Worm (Caenorhabditis elegans) whole organism, L1 larva: ENCODE data around the gene degt-1.

Experiments used
- C04F5.9 ChIP-seq: sonication (generic microtip); optimal IDR thresholded peaks from 2 replicates; lab custom pipeline; 2016; ENCODE audit warnings: missing genetic modification characterization, missing compliant biosample characterization
- C34B4.2 ChIP-seq: sonication (generic microtip); optimal IDR thresholded peaks from 2 replicates; lab custom pipeline; 2017; ENCODE audit warnings: mild to moderate bottlenecking, missing genetic modification characterization, missing compliant biosample characterization
- Y116A8C.19 ChIP-seq: sonication (generic microtip); optimal IDR thresholded peaks from 2 replicates; lab custom pipeline; 2016; ENCODE audit warnings: missing compliant biosample characterization, missing genetic modification characterization, borderline replicate concordance
- aha-1 ChIP-seq: fragments of 150-350 bp; optimal IDR thresholded peaks from 2 replicates; lab custom pipeline; 2014; ENCODE audit warnings: missing biosample characterization, missing genetic modification characterization
- alr-1 ChIP-seq: fragments of 200-800 bp; sonication (Bioruptor generic); optimal IDR thresholded peaks from 2 replicates; lab custom pipeline; 2018; ENCODE audit warnings: borderline replicate concordance, mild to moderate bottlenecking, missing genetic modification characterization, missing compliant biosample characterization
- aly-2 ChIP-seq: fragments of 150-350 bp; optimal IDR thresholded peaks from 2 replicates; lab custom pipeline; 2014; ENCODE audit warnings: missing biosample characterization, missing genetic modification characterization
- blmp-1 ChIP-seq: fragments of 150-350 bp; optimal IDR thresholded peaks from 2 replicates; lab custom pipeline; 2014; ENCODE audit warnings: missing biosample characterization, missing genetic modification characterization
- ceh-90 ChIP-seq: sonication (generic microtip); optimal IDR thresholded peaks from 2 replicates; lab custom pipeline; 2016; ENCODE audit warnings: missing genetic modification characterization, missing compliant biosample characterization
- efl-1 ChIP-seq, 4 experiments: fragments of 150-350 bp; optimal IDR thresholded peaks in 3 of 4; peaks in 1 of 4; 1 replicate in 1 of 4; 2 replicates in 3 of 4; lab custom pipeline; 2014; ENCODE audit warnings: missing biosample characterization in 2 of 4, missing genetic modification characterization in 2 of 4, missing genetic modification reagents in 2 of 4
- egl-13 ChIP-seq: sonication (generic microtip); optimal IDR thresholded peaks from 2 replicates; lab custom pipeline; 2016; ENCODE audit warnings: missing genotype, missing genetic modification reagents, missing genetic modification characterization, missing compliant biosample characterization
- elt-3 ChIP-seq, 6 experiments: fragments of 150-350 bp in 1 of 6; sonication (generic microtip); optimal IDR thresholded peaks; 2 replicates each; lab custom pipeline; 2017 to 2018; ENCODE audit warnings: missing biosample characterization in 6 of 6, missing genetic modification characterization in 6 of 6, inconsistent platforms in 1 of 6
- ets-5 ChIP-seq: fragments of 200-800 bp; sonication (Bioruptor generic); IDR thresholded peaks from 2 replicates; pipeline ENCODE4 v1.3.6; 2022; ENCODE audit warnings: missing genetic modification characterization, missing compliant biosample characterization
- fkh-8 ChIP-seq: sonication (generic microtip); optimal IDR thresholded peaks from 2 replicates; lab custom pipeline; 2016; ENCODE audit warnings: mild to moderate bottlenecking, missing genetic modification characterization, missing compliant biosample characterization
- hlh-17 ChIP-seq: fragments of 200-800 bp; sonication (Bioruptor generic); optimal IDR thresholded peaks from 2 replicates; lab custom pipeline; 2018; ENCODE audit warnings: missing genetic modification characterization, mild to moderate bottlenecking, missing compliant biosample characterization, moderate library complexity, borderline replicate concordance
- hpl-2 ChIP-seq: fragments of 150-350 bp; optimal IDR thresholded peaks from 2 replicates; lab custom pipeline; 2014; ENCODE audit warnings: missing biosample characterization, missing genetic modification reagents, missing genetic modification characterization
- irx-1 ChIP-seq: sonication (generic microtip); optimal IDR thresholded peaks from 2 replicates; lab custom pipeline; 2016; ENCODE audit warnings: missing genetic modification characterization, missing compliant biosample characterization
- lin-14 ChIP-seq: fragments of 200-800 bp; sonication (Bioruptor generic); optimal IDR thresholded peaks from 2 replicates; lab custom pipeline; 2018; ENCODE audit warnings: mild to moderate bottlenecking, missing genetic modification characterization, moderate library complexity, missing compliant biosample characterization
- lin-15B ChIP-seq: fragments of 150-350 bp; sonication (generic microtip); optimal IDR thresholded peaks from 3 replicates; lab custom pipeline; 2014; ENCODE audit warnings: missing biosample characterization, missing genetic modification characterization
- lin-35 ChIP-seq, 2 experiments: fragments of 150-350 bp; optimal IDR thresholded peaks; 2 replicates each; lab custom pipeline; 2014; ENCODE audit warnings: missing biosample characterization in 2 of 2, missing genetic modification characterization in 2 of 2, missing genetic modification reagents in 2 of 2
- lsy-2 ChIP-seq, 2 experiments: fragments of 150-350 bp; optimal IDR thresholded peaks; 2 replicates each; lab custom pipeline; 2014; ENCODE audit warnings: missing biosample characterization in 2 of 2, missing genetic modification characterization in 2 of 2
- mab-9 ChIP-seq: fragments of 200-800 bp; sonication (Bioruptor generic); IDR thresholded peaks from 2 replicates; pipeline ENCODE4 v1.3.6; 2022; ENCODE audit warnings: missing genetic modification reagents, missing genetic modification characterization, missing compliant biosample characterization
- mdl-1 ChIP-seq, 2 experiments: fragments of 150-350 bp; optimal IDR thresholded peaks; 2 replicates each; lab custom pipeline; 2014 to 2017; ENCODE audit warnings: missing biosample characterization in 2 of 2, missing genetic modification characterization in 2 of 2, inconsistent platforms in 1 of 2
- mef-2 ChIP-seq: fragments of 150-350 bp; optimal IDR thresholded peaks from 2 replicates; lab custom pipeline; 2014; ENCODE audit warnings: missing biosample characterization, missing genetic modification characterization
- nhr-12 ChIP-seq: sonication (generic microtip); optimal IDR thresholded peaks from 2 replicates; lab custom pipeline; 2017; ENCODE audit warnings: missing biosample characterization, missing genetic modification characterization
- nhr-19 ChIP-seq: fragments of 200-800 bp; sonication (Bioruptor generic); conservative IDR thresholded peaks from 2 replicates; pipeline ENCODE4 v1.3.6; 2022; ENCODE audit warnings: missing genetic modification characterization, missing compliant biosample characterization
- nhr-20 ChIP-seq: sonication (generic microtip); optimal IDR thresholded peaks from 2 replicates; lab custom pipeline; 2016; ENCODE audit warnings: mild to moderate bottlenecking, missing genetic modification characterization, missing compliant biosample characterization
- nhr-28 ChIP-seq: fragments of 150-350 bp; optimal IDR thresholded peaks from 2 replicates; lab custom pipeline; 2014; ENCODE audit warnings: missing biosample characterization, missing genetic modification characterization
- nhr-71 ChIP-seq: sonication (generic microtip); optimal IDR thresholded peaks from 2 replicates; lab custom pipeline; 2016; ENCODE audit warnings: mild to moderate bottlenecking, missing genetic modification characterization, moderate library complexity, missing compliant biosample characterization
- nhr-76 ChIP-seq: sonication (generic microtip); optimal IDR thresholded peaks from 2 replicates; lab custom pipeline; 2017; ENCODE audit warnings: missing biosample characterization, missing genetic modification characterization
- nhr-85 ChIP-seq: sonication (generic microtip); peaks from one replicate; lab custom pipeline; 2016; ENCODE audit warnings: missing genetic modification characterization, inconsistent platforms, missing compliant biosample characterization
- pag-3 ChIP-seq: sonication (generic microtip); optimal IDR thresholded peaks from 2 replicates; lab custom pipeline; 2017; ENCODE audit warnings: missing genetic modification characterization, mild to moderate bottlenecking, missing compliant biosample characterization, antibody characterized with exemption, borderline replicate concordance; ENCODE audit not compliant: insufficient read depth
- pax-3 ChIP-seq: fragments of 200-800 bp; sonication (Bioruptor generic); optimal IDR thresholded peaks from 2 replicates; lab custom pipeline; 2018; ENCODE audit warnings: mild to moderate bottlenecking, missing genetic modification characterization, moderate library complexity, missing compliant biosample characterization
- pqm-1 ChIP-seq: sonication (generic microtip); optimal IDR thresholded peaks from 3 replicates; lab custom pipeline; 2017; ENCODE audit warnings: missing biosample characterization, missing genetic modification characterization
- skn-1 ChIP-seq: fragments of 150-350 bp; optimal IDR thresholded peaks from 2 replicates; lab custom pipeline; 2014; ENCODE audit warnings: missing biosample characterization, missing genetic modification characterization
- snpc-4 ChIP-seq: fragments of 150-350 bp; optimal IDR thresholded peaks from 2 replicates; lab custom pipeline; 2014; ENCODE audit warnings: missing biosample characterization, missing genetic modification characterization
- snu-23 ChIP-seq: sonication (generic microtip); optimal IDR thresholded peaks from 2 replicates; lab custom pipeline; 2016; ENCODE audit warnings: missing genetic modification characterization, missing compliant biosample characterization
- sptf-1 ChIP-seq: fragments of 150-350 bp; optimal IDR thresholded peaks from 2 replicates; lab custom pipeline; 2014; ENCODE audit warnings: missing biosample characterization, missing genetic modification characterization
- unc-30 ChIP-seq: sonication (generic microtip); optimal IDR thresholded peaks from 2 replicates; lab custom pipeline; 2017; ENCODE audit warnings: missing biosample characterization, missing genetic modification characterization
- unc-62 ChIP-seq: fragments of 150-350 bp; optimal IDR thresholded peaks from 2 replicates; lab custom pipeline; 2014; ENCODE audit warnings: missing biosample characterization, missing genetic modification reagents, missing genetic modification characterization
- vab-15 ChIP-seq: sonication (generic microtip); optimal IDR thresholded peaks from 2 replicates; lab custom pipeline; 2017; ENCODE audit warnings: missing genotype, mild to moderate bottlenecking, missing genetic modification characterization, missing compliant biosample characterization
- zag-1 ChIP-seq: fragments of 150-350 bp; optimal IDR thresholded peaks from 2 replicates; lab custom pipeline; 2014; ENCODE audit warnings: missing biosample characterization, missing genetic modification characterization
- ztf-11 ChIP-seq, 2 experiments: sonication (generic microtip); optimal IDR thresholded peaks; 2 replicates each; lab custom pipeline; 2016 to 2017; ENCODE audit warnings: missing genetic modification characterization in 2 of 2, missing biosample characterization in 1 of 2, missing compliant biosample characterization in 1 of 2

Gene degt-1

DNA sequence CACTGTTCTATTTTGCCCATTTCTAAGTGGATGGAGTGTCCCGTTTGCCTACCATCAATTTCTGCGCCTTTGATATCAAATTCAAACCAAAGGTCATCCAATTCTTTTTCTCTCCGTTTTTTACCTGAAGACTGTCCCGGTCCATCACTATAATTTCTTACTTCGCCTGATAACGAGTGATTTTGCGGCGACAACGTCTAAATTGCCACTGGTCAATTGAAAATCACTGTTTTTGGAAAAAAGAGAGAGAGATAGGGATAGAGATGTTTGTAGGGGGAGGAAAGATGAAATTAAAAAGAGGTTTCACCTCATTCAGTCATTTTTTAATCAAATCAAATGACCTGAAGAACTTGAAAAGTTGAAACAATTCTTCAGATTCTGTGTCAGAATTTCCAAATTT is 31.4 kb downstream of the degt-1 start:
- TF ChIP-seq ets-5 (GFP tag; lab: Robert Waterston, UW) (no peak), mdl-1 (tag; optimal IDR thresholded peaks at IDR 0.05; lab: Kevin White, UChicago) (no peak), irx-1 (tag; lab: Kevin White, UChicago) (no peak), elt-3 (tag; optimal IDR thresholded peaks at IDR 0.05; lab: Kevin White, UChicago) (peak in 2 of 6 experiments; percentile 44 to 65), blmp-1 (tag; lab: Kevin White, UChicago) (peak; percentile 70), unc-62 (GFP tag; lab: Kevin White, UChicago) (no peak), nhr-20 (peak; percentile 2), lin-14 (GFP tag; lab: Kevin White, UChicago) (peak; percentile 59), nhr-85 (tag; lab: Kevin White, UChicago) (peak; percentile 76), lin-35 (GFP tag; optimal IDR thresholded peaks at IDR 0.05; lab: Kevin White, UChicago) (peak in 1 of 2 experiments; percentile 18), lsy-2 (tag; optimal IDR thresholded peaks at IDR 0.05; lab: Kevin White, UChicago) (peak in 1 of 2 experiments; percentile 2)
- TF ChIP-seq, all 84 proteins: peak for 7

DNA sequence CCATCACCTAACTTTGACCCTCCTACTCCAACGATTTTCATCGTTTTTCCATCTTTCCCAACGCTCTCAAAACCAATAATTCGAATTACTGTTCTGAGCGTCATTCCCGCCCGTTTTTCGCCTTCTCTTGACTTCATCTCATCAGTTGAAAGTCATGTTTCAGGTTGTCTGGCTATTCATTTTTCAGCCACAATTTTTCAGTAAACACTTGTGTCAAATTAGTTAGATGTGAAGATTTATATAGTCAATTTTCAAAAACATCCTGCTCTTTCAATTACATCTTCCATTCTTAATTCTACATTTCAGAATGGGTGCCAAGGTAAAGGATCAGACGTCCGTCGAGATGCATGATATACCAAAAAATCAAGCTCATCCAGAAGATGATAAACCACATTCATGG is 32.5 kb downstream of the degt-1 start, which contains the start of gene del-6:
Gene del-6, plus strand, starts transcription at position 301 of the 400 bp plus-strand sequence.
- TF ChIP-seq ets-5 (GFP tag; lab: Robert Waterston, UW) (no peak), C04F5.9 (tag; lab: Kevin White, UChicago) (no peak), skn-1 (tag; lab: Kevin White, UChicago) (no peak), mab-9 (GFP tag; lab: Robert Waterston, UW) (no peak), sptf-1 (no peak), Y116A8C.19 (tag; lab: Kevin White, UChicago) (no peak), hpl-2 (GFP tag; lab: Kevin White, UChicago) (no peak), unc-30 (tag; lab: Kevin White, UChicago) (no peak), pax-3 (tag; lab: Kevin White, UChicago) (no peak), pag-3 (tag; lab: Kevin White, UChicago) (no peak), zag-1 (tag; lab: Kevin White, UChicago) (no peak), C34B4.2 (tag; lab: Kevin White, UChicago) (no peak), alr-1 (tag; lab: Kevin White, UChicago) (no peak)

DNA sequence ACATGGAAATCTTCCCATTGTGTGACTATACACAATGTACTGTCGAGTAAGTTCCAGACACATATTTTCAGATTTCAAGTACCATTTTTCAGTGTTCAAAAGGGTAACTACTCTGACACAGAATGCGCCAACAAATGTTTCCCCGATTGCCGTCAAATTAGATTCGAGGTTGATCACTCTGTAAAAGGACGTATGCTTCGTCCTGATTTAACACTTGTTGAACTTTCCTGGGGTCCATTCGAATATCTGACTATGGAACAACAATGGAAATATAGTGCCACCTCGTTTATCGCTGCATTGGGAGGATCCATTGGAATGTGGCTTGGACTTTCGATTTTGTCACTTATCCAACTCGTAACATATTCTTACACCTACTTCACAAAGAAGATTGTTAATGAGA is 34.1 kb downstream of the degt-1 start:
- no peak for TF ChIP-seq snpc-4 (tag; lab: Kevin White, UChicago)
- peak; percentile 5 for TF ChIP-seq blmp-1 (tag; lab: Kevin White, UChicago)

DNA sequence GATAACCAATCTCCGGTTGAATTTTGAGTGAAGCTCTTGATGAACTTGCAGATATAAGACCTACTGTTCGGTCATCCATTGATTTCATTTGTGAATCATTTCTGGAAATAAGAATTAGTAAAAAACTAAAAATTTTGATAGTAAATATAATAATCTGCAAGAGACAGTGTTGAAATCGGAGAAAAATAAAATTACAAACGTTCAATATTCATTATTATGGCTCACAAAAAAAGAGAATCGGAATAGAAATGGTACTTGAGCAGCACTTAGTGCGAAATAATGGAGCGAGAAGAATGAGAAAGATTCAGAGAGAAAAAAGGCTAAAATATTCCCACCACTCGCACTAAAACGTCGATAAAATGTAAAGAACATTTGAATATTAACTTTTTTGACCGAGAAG is 36.2 kb downstream of the degt-1 start, which contains the start of gene vps-54:
Gene vps-54, minus strand, starts transcription at position 101 of the 400 bp plus-strand sequence.
- TF ChIP-seq egl-13 (tag; lab: Kevin White, UChicago) (no peak), nhr-12 (no peak), pag-3 (tag; lab: Kevin White, UChicago) (no peak), aly-2 (no peak), skn-1 (tag; lab: Kevin White, UChicago) (no peak), snu-23 (no peak), irx-1 (tag; lab: Kevin White, UChicago) (no peak), Y116A8C.19 (tag; lab: Kevin White, UChicago) (no peak)

DNA sequence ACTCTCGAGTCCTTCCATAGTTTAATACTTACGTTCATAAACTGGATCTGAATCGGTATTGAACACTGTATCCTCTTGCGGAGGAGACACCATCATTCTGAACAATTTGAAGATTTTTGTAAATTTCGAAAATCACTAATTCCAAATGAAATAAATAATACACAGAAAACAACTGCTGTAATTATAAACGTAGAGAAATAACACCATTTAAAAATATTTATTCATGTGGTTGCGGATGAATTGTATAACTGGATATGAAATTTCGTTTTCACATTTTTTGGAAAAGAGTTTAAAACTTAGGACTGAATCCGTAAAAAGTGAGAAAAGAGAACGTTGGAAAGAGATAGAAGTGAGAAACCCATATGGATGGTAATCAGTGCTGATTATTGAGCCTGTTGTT is 38.1 kb downstream of the degt-1 start, which contains the start of gene mics-1:
Gene mics-1, minus strand, starts transcription at position 101 of the 400 bp plus-strand sequence.
- TF ChIP-seq nhr-28 (tag; lab: Kevin White, UChicago) (no peak), efl-1 (optimal IDR thresholded peaks at IDR 0.05; lab: Kevin White, UChicago) (no peak), efl-1 (GFP tag; optimal IDR thresholded peaks at IDR 0.05 in 1 of 2; lab: Kevin White, UChicago) (peak in 1 of 2 experiments; percentile 34)

DNA sequence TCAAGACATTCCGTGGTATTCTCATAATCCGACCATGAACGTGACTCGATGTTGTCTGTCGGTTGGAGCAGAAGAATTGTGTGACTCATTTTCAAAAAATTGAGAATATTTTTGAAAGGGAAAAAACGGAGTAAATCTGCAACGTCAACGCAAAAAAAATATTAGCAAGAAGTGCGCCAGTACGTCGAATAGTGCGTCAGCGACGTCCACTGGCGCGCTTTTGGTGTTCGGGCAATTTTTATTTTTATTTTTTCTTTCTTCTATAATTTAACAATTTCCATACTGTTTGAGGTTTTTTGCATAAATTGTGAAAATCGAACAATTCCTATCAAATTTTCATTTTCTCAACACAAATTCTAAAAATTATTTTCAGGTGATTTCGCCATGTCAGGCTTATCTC is 38.8 kb downstream of the degt-1 start, which contains the start of the genes erh-1 and lpd-9:
Gene erh-1, minus strand, starts transcription at position 204 of the 400 bp plus-strand sequence.
Gene lpd-9, plus strand, starts transcription at position 368 of the 400 bp plus-strand sequence.
- no peak for TF ChIP-seq mef-2
- peak; percentile 52 for TF ChIP-seq lin-15B
- no peak for TF ChIP-seq vab-15 (tag; lab: Kevin White, UChicago)
- peak; percentile 87 for TF ChIP-seq nhr-71
- TF ChIP-seq ztf-11 (tag; optimal IDR thresholded peaks at IDR 0.05; lab: Kevin White, UChicago): peak in 1 of 2 experiments; percentile 74
- TF ChIP-seq aha-1 (tag; lab: Kevin White, UChicago): peak; percentile 30
- no peak for TF ChIP-seq nhr-76
- peak; percentile 78 to 86 for TF ChIP-seq lsy-2 (tag; optimal IDR thresholded peaks at IDR 0.05; lab: Kevin White, UChicago)
- TF ChIP-seq ceh-90 (tag; lab: Kevin White, UChicago): no peak
- TF ChIP-seq nhr-28 (tag; lab: Kevin White, UChicago): no peak
- TF ChIP-seq nhr-19 (GFP tag; lab: Robert Waterston, UW): peak; percentile 85
- TF ChIP-seq hlh-17 (GFP tag; lab: Kevin White, UChicago): no peak
- peak; percentile 55 for TF ChIP-seq fkh-8 (tag; lab: Kevin White, UChicago)
- no peak for TF ChIP-seq pqm-1 (tag; lab: Kevin White, UChicago)
